Worm (Caenorhabditis elegans): ENCODE data around the gene flp-28.

DNA sequence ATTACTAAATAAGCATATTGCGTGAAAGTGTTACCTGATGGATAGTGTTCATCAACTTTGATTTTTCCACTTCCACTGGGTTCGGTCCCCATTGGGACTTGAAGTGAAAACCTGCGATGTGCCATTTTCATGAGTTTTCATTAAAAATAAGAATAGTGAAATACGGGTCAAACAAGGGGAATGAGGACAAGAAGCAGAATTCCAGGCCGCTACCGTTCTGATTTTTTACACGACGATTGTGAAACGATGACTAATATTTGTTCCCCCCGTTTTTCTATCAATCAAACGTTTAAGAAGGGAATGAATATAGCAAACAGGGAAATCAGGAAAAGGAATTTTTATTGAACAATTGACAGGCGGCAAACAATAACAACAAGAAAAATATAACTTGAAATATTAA, 18.1 kb downstream of the flp-28 start, which contains the start of gene mlck-1:
- TF ChIP-seq ama-1 (optimal IDR thresholded peaks at IDR 0.05) = no peak
- TF ChIP-seq F13C5.2 (tag; optimal IDR thresholded peaks at IDR 0.05) = no peak
- no peak for TF ChIP-seq tbx-37 (GFP tag; conservative IDR thresholded peaks at IDR 0.05)
- no peak for TF ChIP-seq hmg-4 (GFP tag; optimal IDR thresholded peaks at IDR 0.05)
- TF ChIP-seq aly-1 (tag; optimal IDR thresholded peaks at IDR 0.05) = no peak
- no peak for TF ChIP-seq scrt-1 (GFP tag; IDR thresholded peaks at IDR 0.05)
- no peak for TF ChIP-seq tra-4 (tag; optimal IDR thresholded peaks at IDR 0.05)
- no peak for TF ChIP-seq ceh-36 (tag; optimal IDR thresholded peaks at IDR 0.05)
- no peak for TF ChIP-seq ceh-13 (GFP tag; optimal IDR thresholded peaks at IDR 0.05)
- no peak for TF ChIP-seq tbx-11 (GFP tag; IDR thresholded peaks at IDR 0.05)

All from whole organism, early embryonic.